Worm (Caenorhabditis elegans) whole organism, L2 larva: ENCODE data around the gene F10A3.17.

Source experiments
- C34F6.9 ChIP-seq: fragments of 150-350 bp; optimal IDR thresholded peaks from 2 replicates; lab custom pipeline; 2014; ENCODE audit warnings: missing biosample characterization, missing genetic modification characterization
- R02D3.7 ChIP-seq: fragments of 150-350 bp; optimal IDR thresholded peaks from 2 replicates; lab custom pipeline; 2014; ENCODE audit warnings: missing biosample characterization, missing genetic modification characterization
- Y55F3AM.14 ChIP-seq: fragments of 200-800 bp; sonication (Bioruptor generic); optimal IDR thresholded peaks from 2 replicates; lab custom pipeline; 2018; ENCODE audit warnings: mild to moderate bottlenecking, missing genetic modification characterization, missing compliant biosample characterization
- ZK546.5 ChIP-seq: sonication (generic microtip); optimal IDR thresholded peaks from 2 replicates; lab custom pipeline; 2017; ENCODE audit warnings: missing biosample characterization, missing genetic modification characterization
- alr-1 ChIP-seq: fragments of 150-350 bp; optimal IDR thresholded peaks from 2 replicates; lab custom pipeline; 2014; ENCODE audit warnings: missing biosample characterization, missing genetic modification characterization
- aly-2 ChIP-seq: fragments of 150-350 bp; optimal IDR thresholded peaks from 2 replicates; lab custom pipeline; 2014; ENCODE audit warnings: missing biosample characterization, missing genetic modification characterization
- ama-1 ChIP-seq: fragments of 150-350 bp; optimal IDR thresholded peaks from 2 replicates; lab custom pipeline; 2018; ENCODE audit warnings: inconsistent platforms
- blmp-1 ChIP-seq: sonication (generic microtip); optimal IDR thresholded peaks from 2 replicates; lab custom pipeline; 2017; ENCODE audit warnings: missing genetic modification characterization, mild to moderate bottlenecking, missing compliant biosample characterization, antibody characterized with exemption, moderate library complexity; ENCODE audit not compliant: insufficient read depth
- ceh-16 ChIP-seq: fragments of 150-350 bp; optimal IDR thresholded peaks from 2 replicates; lab custom pipeline; 2014; ENCODE audit warnings: missing biosample characterization, missing genetic modification characterization
- ceh-82 ChIP-seq: fragments of 150-350 bp; optimal IDR thresholded peaks from 2 replicates; lab custom pipeline; 2014; ENCODE audit warnings: missing biosample characterization, missing genetic modification characterization
- dmd-4 ChIP-seq: sonication (generic microtip); optimal IDR thresholded peaks from 2 replicates; lab custom pipeline; 2017; ENCODE audit warnings: missing biosample characterization, missing genetic modification characterization
- elt-1 ChIP-seq: fragments of 150-350 bp; optimal IDR thresholded peaks from 2 replicates; lab custom pipeline; 2014; ENCODE audit warnings: missing biosample characterization, missing genetic modification characterization
- fos-1 ChIP-seq: fragments of 150-350 bp; optimal IDR thresholded peaks from 2 replicates; lab custom pipeline; 2014; ENCODE audit warnings: missing biosample characterization, missing genetic modification characterization
- gmeb-1 ChIP-seq: fragments of 150-350 bp; optimal IDR thresholded peaks from 2 replicates; lab custom pipeline; 2014; ENCODE audit warnings: missing biosample characterization, missing genetic modification characterization
- lin-13 ChIP-seq: fragments of 150-350 bp; optimal IDR thresholded peaks from 2 replicates; lab custom pipeline; 2014; ENCODE audit warnings: missing biosample characterization, missing genetic modification reagents, missing genetic modification characterization
- mbf-1 ChIP-seq: sonication (generic microtip); optimal IDR thresholded peaks from 2 replicates; lab custom pipeline; 2017; ENCODE audit warnings: missing biosample characterization, missing genetic modification characterization
- mdl-1 ChIP-seq, 2 experiments: fragments of 150-350 bp in 1 of 2; sonication (generic microtip) in 1 of 2; optimal IDR thresholded peaks; 2 replicates each; lab custom pipeline; 2017; ENCODE audit warnings: missing biosample characterization in 2 of 2, missing genetic modification characterization in 2 of 2
- nhr-11 ChIP-seq: fragments of 150-350 bp; optimal IDR thresholded peaks from 2 replicates; lab custom pipeline; 2014; ENCODE audit warnings: missing biosample characterization, missing genetic modification characterization
- nhr-12 ChIP-seq: fragments of 150-350 bp; optimal IDR thresholded peaks from 2 replicates; lab custom pipeline; 2014; ENCODE audit warnings: missing biosample characterization, missing genetic modification characterization
- nhr-129 ChIP-seq: fragments of 150-350 bp; optimal IDR thresholded peaks from 2 replicates; lab custom pipeline; 2014; ENCODE audit warnings: missing biosample characterization, missing genetic modification characterization
- nhr-21 ChIP-seq: fragments of 150-350 bp; optimal IDR thresholded peaks from 2 replicates; lab custom pipeline; 2014; ENCODE audit warnings: missing biosample characterization, missing genetic modification characterization
- nhr-23 ChIP-seq: fragments of 150-350 bp; optimal IDR thresholded peaks from 2 replicates; lab custom pipeline; 2014; ENCODE audit warnings: missing biosample characterization, missing genetic modification reagents, missing genetic modification characterization
- nhr-237 ChIP-seq: fragments of 150-350 bp; optimal IDR thresholded peaks from 2 replicates; lab custom pipeline; 2014; ENCODE audit warnings: missing biosample characterization, missing genetic modification characterization
- nhr-25 ChIP-seq: fragments of 150-350 bp; sonication (generic microtip); optimal IDR thresholded peaks from 3 replicates; lab custom pipeline; 2014; ENCODE audit warnings: missing biosample characterization, missing genetic modification characterization
- nhr-77 ChIP-seq: fragments of 150-350 bp; optimal IDR thresholded peaks from 2 replicates; lab custom pipeline; 2014; ENCODE audit warnings: missing biosample characterization, missing genetic modification characterization
- peb-1 ChIP-seq: fragments of 150-350 bp; optimal IDR thresholded peaks from 2 replicates; lab custom pipeline; 2014; ENCODE audit warnings: missing biosample characterization, missing genetic modification characterization
- sem-4 ChIP-seq: fragments of 150-350 bp; optimal IDR thresholded peaks from 2 replicates; lab custom pipeline; 2014; ENCODE audit warnings: missing biosample characterization, missing genetic modification reagents, missing genetic modification characterization
- skn-1 ChIP-seq: sonication (generic microtip); optimal IDR thresholded peaks from 2 replicates; lab custom pipeline; 2017; ENCODE audit warnings: missing biosample characterization, missing genetic modification characterization
- sma-3 ChIP-seq: sonication (generic microtip); optimal IDR thresholded peaks from 2 replicates; lab custom pipeline; 2016; ENCODE audit warnings: missing genetic modification reagents, missing genetic modification characterization, missing compliant biosample characterization
- sma-9 ChIP-seq, 2 experiments: fragments of 150-350 bp in 1 of 2; sonication (generic microtip) in 1 of 2; optimal IDR thresholded peaks; 2 replicates each; lab custom pipeline; 2014 to 2016; ENCODE audit warnings: missing genetic modification characterization in 2 of 2, mild to moderate bottlenecking in 1 of 2, missing biosample characterization in 1 of 2, missing compliant biosample characterization in 1 of 2, missing genetic modification reagents in 1 of 2, moderate library complexity in 1 of 2
- unc-39 ChIP-seq: fragments of 150-350 bp; optimal IDR thresholded peaks from 2 replicates; lab custom pipeline; 2014; ENCODE audit warnings: missing biosample characterization, missing genetic modification characterization
- unc-55 ChIP-seq: fragments of 150-350 bp; sonication (generic microtip); optimal IDR thresholded peaks from 3 replicates; lab custom pipeline; 2014; ENCODE audit warnings: missing biosample characterization, missing genetic modification reagents, missing genetic modification characterization
- unc-62 ChIP-seq: fragments of 150-350 bp; optimal IDR thresholded peaks from 2 replicates; lab custom pipeline; 2014; ENCODE audit warnings: missing biosample characterization, missing genetic modification reagents, missing genetic modification characterization
- ztf-11 ChIP-seq: sonication (generic microtip); optimal IDR thresholded peaks from 2 replicates; lab custom pipeline; 2017; ENCODE audit warnings: missing biosample characterization, missing genetic modification characterization
- ztf-4 ChIP-seq: fragments of 150-350 bp; optimal IDR thresholded peaks from 2 replicates; lab custom pipeline; 2014; ENCODE audit warnings: missing biosample characterization, missing genetic modification characterization

F10A3.17 gene

DNA sequence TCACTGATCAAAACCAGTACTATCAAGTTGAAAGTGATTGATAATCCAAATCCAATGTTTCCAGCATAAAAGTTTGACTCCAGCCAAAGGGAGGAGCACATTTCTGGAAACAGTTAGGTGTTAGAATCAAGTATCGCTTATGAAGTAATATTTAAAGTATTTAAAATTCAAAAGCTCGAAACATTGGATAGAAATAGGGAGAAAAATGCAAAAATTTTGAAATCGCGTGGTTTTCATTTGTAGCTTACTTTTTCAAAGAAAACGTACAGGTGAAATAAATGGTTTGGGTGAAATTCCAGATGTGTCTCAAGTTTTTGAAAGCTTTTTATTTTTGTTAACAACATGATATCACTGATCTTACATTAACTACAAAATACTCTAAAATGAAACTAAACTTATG, 9.5 kb upstream of the F10A3.17 start, which contains the start of gene str-111:
str-111 (minus strand) TSS at position 101 of the 400 bp plus-strand sequence.
- TF ChIP-seq nhr-12 (tag; lab: Kevin White, UChicago) (no peak), aly-2 (tag; lab: Kevin White, UChicago) (no peak), nhr-237 (no peak), peb-1 (tag; lab: Kevin White, UChicago) (no peak), dmd-4 (tag; lab: Kevin White, UChicago) (no peak), Y55F3AM.14 (GFP tag; lab: Kevin White, UChicago) (no peak), unc-62 (GFP tag; lab: Kevin White, UChicago) (no peak), ceh-82 (tag; lab: Kevin White, UChicago) (no peak), C34F6.9 (no peak), ztf-11 (no peak), ztf-4 (tag; lab: Kevin White, UChicago) (no peak)

DNA sequence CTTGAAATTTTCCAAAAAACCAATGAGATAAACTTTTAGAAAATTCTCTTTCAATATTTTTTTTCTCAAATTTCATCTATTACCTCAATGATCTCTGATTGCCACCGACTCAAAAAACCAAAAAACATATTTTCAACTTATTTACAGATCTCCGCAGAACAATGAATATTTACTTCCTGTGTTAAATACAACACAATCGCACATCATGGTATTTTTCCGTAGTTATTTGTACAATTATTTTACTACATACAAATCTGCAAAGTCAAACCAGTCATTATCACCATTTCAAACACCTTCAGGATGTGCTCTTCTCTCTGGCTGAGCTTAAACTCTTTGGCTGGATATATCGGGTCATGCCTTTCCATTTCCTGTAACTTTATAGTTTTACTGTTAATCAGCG, 6.4 kb upstream of the F10A3.17 start, which contains the start of gene str-108:
str-108 (plus strand) TSS at position 301 of the 400 bp plus-strand sequence.
- no peak for TF ChIP-seq nhr-25 (tag; lab: Kevin White, UChicago)
- TF ChIP-seq skn-1 (tag; lab: Kevin White, UChicago) = no peak
- no peak for TF ChIP-seq mbf-1 (tag; lab: Kevin White, UChicago)
- TF ChIP-seq sma-9 (GFP tag; optimal IDR thresholded peaks at IDR 0.05; lab: Kevin White, UChicago) = no peak
- TF ChIP-seq sma-9 (tag; optimal IDR thresholded peaks at IDR 0.05; lab: Kevin White, UChicago) = no peak
- no peak for TF ChIP-seq nhr-21 (tag; lab: Kevin White, UChicago)

DNA sequence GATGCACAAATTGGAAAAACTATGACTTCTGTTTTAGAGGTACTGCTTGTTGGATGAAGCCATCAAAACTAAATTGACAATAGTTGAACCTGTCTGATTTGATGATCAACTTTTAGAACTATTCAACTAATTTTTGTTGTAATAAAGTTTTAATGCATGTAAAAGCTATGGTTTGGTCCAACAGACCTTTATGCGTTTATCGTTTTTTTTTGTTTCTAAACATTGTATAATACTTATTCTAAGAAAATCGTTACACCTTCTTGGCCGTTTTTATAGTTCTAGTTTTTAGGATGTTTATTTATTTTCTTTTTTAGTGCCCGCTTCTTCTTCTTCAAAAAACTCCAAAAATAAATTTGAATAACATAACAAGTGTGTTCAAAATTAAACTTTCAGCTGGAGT, 4.2 kb upstream of the F10A3.17 start, which contains the start of gene F10A3.12:
F10A3.12 (plus strand) TSS at position 301 of the 400 bp plus-strand sequence.
- TF ChIP-seq nhr-11 (no peak), mdl-1 (tag; optimal IDR thresholded peaks at IDR 0.05; lab: Kevin White, UChicago) (no peak)

DNA sequence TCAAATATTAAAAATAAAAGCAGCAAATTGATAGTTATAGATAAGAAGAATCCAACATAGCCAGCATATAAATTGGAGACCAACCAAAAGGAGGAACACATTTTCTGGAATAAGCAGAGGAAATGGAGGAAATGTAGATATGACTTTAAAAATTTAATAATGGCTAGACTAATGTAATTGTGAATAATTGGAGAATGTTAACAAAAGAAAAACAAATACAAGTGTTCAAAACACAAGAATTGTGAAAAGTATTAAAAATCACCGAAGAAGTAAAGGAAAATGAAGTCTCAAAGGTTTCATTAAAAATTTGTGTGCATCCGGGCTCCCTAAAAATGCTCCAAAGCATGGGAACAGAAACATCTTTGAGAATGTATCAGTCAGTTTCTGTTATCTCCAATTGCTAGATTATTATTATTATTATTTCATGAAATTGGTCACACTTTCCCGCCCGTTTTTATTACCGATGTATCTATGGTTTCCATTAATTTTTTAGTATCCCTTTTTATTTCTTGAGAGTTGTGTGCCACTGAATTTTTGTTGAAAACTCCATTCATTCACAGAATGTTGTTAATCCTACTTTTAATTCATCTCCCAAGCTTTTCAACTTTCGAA, 2.7 kb upstream of the F10A3.17 start, which contains the start of the genes str-109 and F10A3.11:
str-109 (minus strand) TSS at position 101 of the 612 bp plus-strand sequence.
F10A3.11 (plus strand) TSS at position 562 of the 612 bp plus-strand sequence.
- TF ChIP-seq mdl-1 (tag; optimal IDR thresholded peaks at IDR 0.05; lab: Kevin White, UChicago) = no peak
- TF ChIP-seq ceh-82 (tag; lab: Kevin White, UChicago) = no peak
- no peak for TF ChIP-seq Y55F3AM.14 (GFP tag; lab: Kevin White, UChicago)

DNA sequence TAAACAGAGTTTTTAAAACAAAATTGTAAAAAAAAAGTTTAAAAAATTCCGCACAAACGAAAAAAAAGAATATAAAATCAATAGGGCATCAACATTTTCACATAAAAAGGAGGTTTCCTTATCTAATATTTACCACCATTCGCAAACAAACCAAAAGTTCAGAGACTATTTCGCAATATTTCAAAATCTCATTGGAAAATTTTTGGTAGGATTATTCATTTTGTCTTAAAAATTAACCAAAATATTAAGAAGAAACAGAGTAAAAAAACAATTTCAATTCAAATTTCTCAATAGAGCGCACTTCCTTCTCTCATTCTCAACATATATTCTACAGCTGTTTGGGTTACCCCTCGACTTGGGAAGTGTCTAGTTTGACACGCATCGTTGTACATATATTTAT, 593 bp upstream of the F10A3.17 start:
- TF ChIP-seq elt-1 (tag; lab: Kevin White, UChicago) (no peak), fos-1 (tag; lab: Kevin White, UChicago) (peak; percentile 62), C34F6.9 (no peak), unc-62 (GFP tag; lab: Kevin White, UChicago) (no peak), ztf-11 (no peak), nhr-77 (tag; lab: Kevin White, UChicago) (no peak), blmp-1 (tag; lab: Kevin White, UChicago) (no peak), ceh-82 (tag; lab: Kevin White, UChicago) (no peak), sma-3 (no peak), nhr-25 (tag; lab: Kevin White, UChicago) (no peak), unc-55 (GFP tag; lab: Kevin White, UChicago) (peak; percentile 56), nhr-129 (peak; percentile 83), alr-1 (tag; lab: Kevin White, UChicago) (no peak), mdl-1 (tag; optimal IDR thresholded peaks at IDR 0.05; lab: Kevin White, UChicago) (no peak), lin-13 (GFP tag; lab: Kevin White, UChicago) (no peak), unc-39 (no peak), ceh-16 (tag; lab: Kevin White, UChicago) (no peak), nhr-11 (no peak)

DNA sequence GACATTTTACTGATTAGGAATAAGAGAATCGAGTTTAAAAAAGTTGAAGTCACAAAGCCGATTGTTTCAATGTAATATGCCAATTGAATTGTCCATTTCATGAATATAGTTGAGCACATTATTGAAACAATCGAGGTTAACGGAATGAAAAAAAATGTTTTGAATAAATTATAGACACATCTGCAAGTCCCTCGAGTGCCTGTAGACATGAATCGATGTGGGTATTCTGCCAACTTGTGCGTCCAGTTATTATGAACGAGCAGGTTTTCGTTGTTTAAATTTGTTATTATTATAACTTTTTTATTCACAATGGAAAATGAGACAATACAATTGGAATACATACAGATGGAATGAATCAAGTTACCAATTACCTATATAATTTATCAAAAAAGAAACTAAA, 1.1 kb downstream of the F10A3.17 start, which contains the start of gene str-99:
str-99 (minus strand) TSS at position 101 of the 400 bp plus-strand sequence.
- TF ChIP-seq R02D3.7 (tag; lab: Kevin White, UChicago) (no peak), nhr-23 (no peak), ZK546.5 (no peak), dmd-4 (tag; lab: Kevin White, UChicago) (no peak), gmeb-1 (no peak), nhr-129 (no peak), fos-1 (tag; lab: Kevin White, UChicago) (no peak), aly-2 (tag; lab: Kevin White, UChicago) (no peak), unc-62 (GFP tag; lab: Kevin White, UChicago) (no peak), ceh-82 (tag; lab: Kevin White, UChicago) (no peak), ztf-4 (tag; lab: Kevin White, UChicago) (no peak), peb-1 (tag; lab: Kevin White, UChicago) (no peak), sem-4 (tag; lab: Kevin White, UChicago) (no peak), ama-1 (no peak)
